Worm (Caenorhabditis elegans): ENCODE results near the gene Y71H2AM.14.

DNA sequence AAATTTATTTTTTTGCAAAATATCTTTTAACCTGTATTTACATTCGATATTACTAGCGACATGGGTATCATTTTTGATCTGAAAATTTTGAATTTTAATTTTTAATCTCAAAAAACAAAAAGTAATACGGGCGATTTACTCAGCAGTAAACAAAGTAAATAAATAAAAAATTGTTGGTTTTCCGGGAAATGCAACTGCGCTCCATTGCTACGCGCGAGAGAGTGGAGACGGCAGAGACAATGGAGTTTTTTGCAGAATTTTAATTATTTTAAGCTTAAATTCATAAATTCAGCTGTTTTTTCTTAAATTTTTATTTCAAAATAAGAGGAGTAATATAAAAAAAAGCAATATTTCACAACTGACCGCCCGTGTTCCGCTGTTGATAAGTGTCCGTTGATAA lies 47.7 kb downstream of the Y71H2AM.14 start, which contains the start of gene slc-30A9:
- TF ChIP-seq cog-1 (tag; optimal IDR thresholded peaks at IDR 0.05) (no peak), ztf-29 (GFP tag; IDR thresholded peaks at IDR 0.05) (no peak), tab-1 (GFP tag; IDR thresholded peaks at IDR 0.05) (no peak), flt-1 (GFP tag; IDR thresholded peaks at IDR 0.05) (no peak), med-1 (GFP tag; optimal IDR thresholded peaks at IDR 0.05; ENCODE audit: insufficient read depth) (no peak), T22C8.4 (GFP tag; IDR thresholded peaks at IDR 0.05) (no peak)
